Fruit fly (Drosophila melanogaster) whole organism, prepupa: ENCODE results near the gene CG14418.
A peak's percentile ranks its signal among the peaks of the same experiment; 100 is the strongest.

Experiments used
- CG10669 ChIP-seq: fragments of 200-800 bp; sonication (Bioruptor generic); optimal IDR thresholded peaks from 3 replicates; lab custom pipeline; 2018; ENCODE audit warnings: missing biosample characterization, mild to moderate bottlenecking, missing genetic modification characterization, moderate library complexity
- CG11294 ChIP-seq: fragments of 200-800 bp; sonication (Bioruptor generic); IDR thresholded peaks from 2 replicates; pipeline ENCODE4 v1.3.6; 2022; ENCODE audit warnings: missing biosample characterization, missing genetic modification characterization
- CG11762 ChIP-seq: fragments of 200-800 bp; sonication (Bioruptor generic); optimal IDR thresholded peaks from 3 replicates; lab custom pipeline; 2016; ENCODE audit warnings: missing biosample characterization, missing genetic modification characterization; ENCODE audit not compliant: insufficient read depth
- CG11902 ChIP-seq: fragments of 200-800 bp; sonication (Bioruptor generic); optimal IDR thresholded peaks from 3 replicates; lab custom pipeline; 2016; ENCODE audit warnings: missing biosample characterization, missing genetic modification characterization
- CG15336 ChIP-seq: fragments of 200-800 bp; sonication (Bioruptor generic); IDR thresholded peaks from 2 replicates; pipeline ENCODE4 v1.3.6; 2022; ENCODE audit warnings: missing biosample characterization, missing genetic modification characterization
- CG1621 ChIP-seq: fragments of 200-800 bp; sonication (Bioruptor generic); optimal IDR thresholded peaks from 3 replicates; lab custom pipeline; 2018; ENCODE audit warnings: missing biosample characterization, mild to moderate bottlenecking, missing genetic modification characterization
- CG3032 ChIP-seq: fragments of 200-800 bp; optimal IDR thresholded peaks from 2 replicates; lab custom pipeline; 2019; ENCODE audit warnings: missing biosample characterization, mild to moderate bottlenecking, missing genetic modification characterization, moderate library complexity
- CG31627 ChIP-seq: fragments of 200-800 bp; sonication (Bioruptor generic); optimal IDR thresholded peaks from 3 replicates; lab custom pipeline; 2016; ENCODE audit warnings: missing biosample characterization, missing genetic modification characterization
- CG32006 ChIP-seq: fragments of 200-800 bp; sonication (Bioruptor generic); optimal IDR thresholded peaks from 3 replicates; lab custom pipeline; 2017; ENCODE audit warnings: missing biosample characterization, mild to moderate bottlenecking, missing genetic modification characterization
- CG3919 ChIP-seq: fragments of 200-800 bp; sonication (Bioruptor generic); optimal IDR thresholded peaks from 3 replicates; lab custom pipeline; 2016; ENCODE audit warnings: missing biosample characterization, missing genetic modification characterization
- CG4318 ChIP-seq: fragments of 200-800 bp; sonication (Bioruptor generic); optimal IDR thresholded peaks from 3 replicates; lab custom pipeline; 2017; ENCODE audit warnings: missing biosample characterization, mild to moderate bottlenecking, missing genetic modification characterization
- CG6163 ChIP-seq: fragments of 200-800 bp; sonication (Bioruptor generic); IDR thresholded peaks from 3 replicates; pipeline ENCODE4 v1.3.6; 2022; ENCODE audit warnings: missing biosample characterization, missing genetic modification characterization
- CG6792 ChIP-seq: fragments of 200-800 bp; sonication (Bioruptor generic); optimal IDR thresholded peaks from 3 replicates; lab custom pipeline; 2016; ENCODE audit warnings: missing biosample characterization, missing genetic modification characterization
- CG6808 ChIP-seq: fragments of 200-800 bp; sonication (Bioruptor generic); optimal IDR thresholded peaks from 3 replicates; lab custom pipeline; 2017; ENCODE audit warnings: missing biosample characterization, missing genetic modification characterization, mild to moderate bottlenecking, moderate library complexity, missing genetic modification reagents
- CG8119 ChIP-seq: fragments of 200-800 bp; sonication (Bioruptor generic); IDR thresholded peaks from 3 replicates; pipeline ENCODE4 v1.3.6; 2022; ENCODE audit warnings: missing biosample characterization, missing genetic modification characterization
- CG8632 ChIP-seq: fragments of 200-800 bp; sonication (Bioruptor generic); optimal IDR thresholded peaks from 3 replicates; lab custom pipeline; 2016; ENCODE audit warnings: missing biosample characterization, missing genetic modification characterization
- CG9139 ChIP-seq: fragments of 200-800 bp; sonication (Bioruptor generic); optimal IDR thresholded peaks from 3 replicates; lab custom pipeline; 2017; ENCODE audit warnings: missing biosample characterization, mild to moderate bottlenecking, missing genetic modification characterization
- Eip78C ChIP-seq: fragments of 200-800 bp; sonication (Bioruptor generic); peaks from one replicate; lab custom pipeline; 2016; ENCODE audit warnings: missing biosample characterization, missing genetic modification characterization
- Eip93F ChIP-seq: fragments of 200-800 bp; sonication (Bioruptor generic); optimal IDR thresholded peaks from 2 replicates; lab custom pipeline; 2016; ENCODE audit warnings: missing biosample characterization, mild to moderate bottlenecking, missing genetic modification characterization
- Ets21C ChIP-seq: fragments of 200-800 bp; sonication (Bioruptor generic); optimal IDR thresholded peaks from 3 replicates; lab custom pipeline; 2016; ENCODE audit warnings: missing biosample characterization, missing genetic modification characterization
- Ets96B ChIP-seq: fragments of 200-800 bp; optimal IDR thresholded peaks from 2 replicates; lab custom pipeline; 2019; ENCODE audit warnings: missing biosample characterization, mild to moderate bottlenecking, missing genetic modification characterization, moderate library complexity
- Gug ChIP-seq: fragments of 200-800 bp; sonication (Bioruptor generic); IDR thresholded peaks from 2 replicates; pipeline ENCODE4 v1.3.6; 2022; ENCODE audit warnings: missing biosample characterization, missing genetic modification characterization
- Hr4 ChIP-seq: fragments of 200-800 bp; sonication (Bioruptor generic); optimal IDR thresholded peaks from 3 replicates; lab custom pipeline; 2016; ENCODE audit warnings: missing biosample characterization, missing genetic modification characterization
- Met ChIP-seq: fragments of 200-800 bp; sonication (Bioruptor generic); optimal IDR thresholded peaks from 3 replicates; lab custom pipeline; 2016; ENCODE audit warnings: missing biosample characterization, missing genetic modification characterization
- OdsH ChIP-seq: fragments of 200-800 bp; sonication (Bioruptor generic); optimal IDR thresholded peaks from 3 replicates; lab custom pipeline; 2016; ENCODE audit warnings: missing biosample characterization, missing genetic modification characterization
- Smox ChIP-seq: fragments of 200-800 bp; sonication (Bioruptor generic); optimal IDR thresholded peaks from 3 replicates; lab custom pipeline; 2016; ENCODE audit warnings: missing biosample characterization, missing genetic modification characterization
- Sox102F ChIP-seq: fragments of 200-800 bp; sonication (Bioruptor generic); optimal IDR thresholded peaks from 2 replicates; lab custom pipeline; 2016; ENCODE audit warnings: missing biosample characterization, mild to moderate bottlenecking, missing genetic modification characterization
- Sox14 ChIP-seq: fragments of 200-800 bp; sonication (Bioruptor generic); optimal IDR thresholded peaks from 3 replicates; lab custom pipeline; 2016; ENCODE audit warnings: missing biosample characterization, missing genetic modification characterization
- Sox15 ChIP-seq: fragments of 200-800 bp; sonication (Bioruptor generic); optimal IDR thresholded peaks from 3 replicates; lab custom pipeline; 2016; ENCODE audit warnings: missing biosample characterization, missing genetic modification characterization
- acj6 ChIP-seq: fragments of 200-800 bp; sonication (Bioruptor generic); optimal IDR thresholded peaks from 3 replicates; lab custom pipeline; 2016; ENCODE audit warnings: missing biosample characterization, missing genetic modification characterization
- cyc ChIP-seq: fragments of 200-800 bp; sonication (Bioruptor generic); optimal IDR thresholded peaks from 3 replicates; lab custom pipeline; 2016; ENCODE audit warnings: missing biosample characterization, missing genetic modification characterization
- dac ChIP-seq: fragments of 200-800 bp; sonication (Bioruptor generic); optimal IDR thresholded peaks from 2 replicates; lab custom pipeline; 2017; ENCODE audit warnings: missing biosample characterization, mild to moderate bottlenecking, missing genetic modification characterization
- dsx ChIP-seq: fragments of 200-800 bp; optimal IDR thresholded peaks from 3 replicates; lab custom pipeline; 2019; ENCODE audit warnings: missing biosample characterization, mild to moderate bottlenecking, missing genetic modification characterization, moderate library complexity; ENCODE audit not compliant: poor library complexity, severe bottlenecking
- eg ChIP-seq: fragments of 200-800 bp; sonication (Bioruptor generic); IDR thresholded peaks from 3 replicates; pipeline ENCODE4 v1.3.6; 2022; ENCODE audit warnings: missing biosample characterization, missing genetic modification characterization
- esn ChIP-seq: fragments of 200-800 bp; sonication (Bioruptor generic); optimal IDR thresholded peaks from 2 replicates; lab custom pipeline; 2016; ENCODE audit warnings: missing biosample characterization, mild to moderate bottlenecking, missing genetic modification characterization, moderate library complexity
- fd59A ChIP-seq: fragments of 200-800 bp; sonication (Bioruptor generic); optimal IDR thresholded peaks from 2 replicates; lab custom pipeline; 2017; ENCODE audit warnings: missing biosample characterization, mild to moderate bottlenecking, missing genetic modification characterization, missing genetic modification reagents
- fd85E ChIP-seq: fragments of 200-800 bp; sonication (Bioruptor generic); optimal IDR thresholded peaks from 3 replicates; lab custom pipeline; 2016; ENCODE audit warnings: missing biosample characterization, missing genetic modification characterization
- lz ChIP-seq: fragments of 200-800 bp; sonication (Bioruptor generic); optimal IDR thresholded peaks from 3 replicates; lab custom pipeline; 2016; ENCODE audit warnings: missing biosample characterization, missing genetic modification characterization
- net ChIP-seq: fragments of 200-800 bp; sonication (Bioruptor generic); optimal IDR thresholded peaks from 3 replicates; lab custom pipeline; 2016; ENCODE audit warnings: missing biosample characterization, missing genetic modification characterization
- pdm3 ChIP-seq: fragments of 200-800 bp; sonication (Bioruptor generic); optimal IDR thresholded peaks from 3 replicates; lab custom pipeline; 2016; ENCODE audit warnings: missing biosample characterization, missing genetic modification characterization
- salr ChIP-seq, 2 experiments: fragments of 200-800 bp; sonication (Bioruptor generic); optimal IDR thresholded peaks; 3 replicates each; lab custom pipeline; 2016 to 2018; ENCODE audit warnings: missing biosample characterization in 2 of 2, missing genetic modification characterization in 2 of 2, mild to moderate bottlenecking in 1 of 2
- ss ChIP-seq, 2 experiments: fragments of 200-800 bp; sonication (Bioruptor generic); optimal IDR thresholded peaks; 2 replicates in 1 of 2; 3 replicates in 1 of 2; lab custom pipeline; 2017 to 2018; ENCODE audit warnings: mild to moderate bottlenecking in 2 of 2, missing biosample characterization in 2 of 2, missing genetic modification characterization in 2 of 2, moderate library complexity in 1 of 2
- svp ChIP-seq: fragments of 200-800 bp; sonication (Bioruptor generic); peaks from one replicate; lab custom pipeline; 2016; ENCODE audit warnings: missing biosample characterization, missing genetic modification characterization
- vri ChIP-seq: fragments of 200-800 bp; sonication (Bioruptor generic); optimal IDR thresholded peaks from 3 replicates; lab custom pipeline; 2016; ENCODE audit warnings: missing biosample characterization, mild to moderate bottlenecking, missing genetic modification characterization

CG14418 gene

dm6 chrX:2883561-2883960, at the start of gene CG14418:
Gene CG14418, minus strand, starts transcription at chrX:2883661.
- TF ChIP-seq Gug (GFP tag; lab: Robert Waterston, UW) (no peak), Sox14 (GFP tag; lab: Kevin White, UChicago) (no peak), CG3032 (tag; lab: Kevin White, UChicago) (no peak), net (GFP tag; lab: Kevin White, UChicago) (no peak), CG11762 (GFP tag; lab: Kevin White, UChicago) (no peak), CG3919 (GFP tag; lab: Kevin White, UChicago) (no peak), CG32006 (GFP tag; lab: Kevin White, UChicago) (no peak)

- no peak for TF ChIP-seq Sox15 (GFP tag; lab: Kevin White, UChicago)
- no peak for TF ChIP-seq Gug (GFP tag; lab: Robert Waterston, UW)
- no peak for TF ChIP-seq OdsH
- TF ChIP-seq CG4318 (GFP tag; lab: Kevin White, UChicago): no peak
- TF ChIP-seq CG15336: no peak
- TF ChIP-seq salr (GFP tag; optimal IDR thresholded peaks at IDR 0.05; lab: Kevin White, UChicago): no peak
- TF ChIP-seq vri (GFP tag; lab: Kevin White, UChicago): no peak
- TF ChIP-seq CG11902 (GFP tag; lab: Kevin White, UChicago): no peak
- no peak for TF ChIP-seq CG11294
- no peak for TF ChIP-seq CG6808
- no peak for TF ChIP-seq CG1621 (tag; lab: Kevin White, UChicago)
- no peak for TF ChIP-seq CG31627 (GFP tag; lab: Kevin White, UChicago)
- TF ChIP-seq pdm3 (GFP tag; lab: Kevin White, UChicago): no peak
- no peak for TF ChIP-seq CG8632
- TF ChIP-seq, all 60 proteins: peak for 0
These were observed 46.0 kb upstream of the CG14418 start, which contains the start of gene CG32793 for dm6 chrX:2929496-2929895. Gene CG32793, plus strand, starts transcription at chrX:2929796.

DNA sequence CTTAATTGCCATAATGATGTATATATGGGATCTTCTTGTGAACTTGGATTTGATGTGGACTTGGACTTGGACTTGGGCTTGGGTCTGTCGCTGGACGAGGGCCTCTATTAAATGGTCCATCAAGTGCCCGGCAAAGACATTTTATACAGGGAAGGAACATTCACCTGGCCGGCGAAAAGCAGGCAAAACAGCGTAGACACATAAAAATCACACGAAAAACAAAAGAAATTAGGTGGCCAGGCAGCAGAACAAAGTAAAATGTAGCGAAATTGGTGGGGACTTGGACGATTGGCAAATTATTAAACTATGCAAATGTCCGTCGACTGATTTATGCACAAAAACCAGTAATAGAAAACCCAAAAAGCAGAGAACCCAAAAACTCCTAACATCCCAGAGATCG, 43.7 kb upstream of the CG14418 start, which contains the start of gene CG14424:
Gene CG14424 (minus strand): TSS at position 101 of the 400 bp plus-strand sequence.
- TF ChIP-seq ss (GFP tag; optimal IDR thresholded peaks at IDR 0.05; lab: Kevin White, UChicago): no peak
- TF ChIP-seq fd85E (GFP tag; lab: Kevin White, UChicago): no peak
- TF ChIP-seq CG31627 (GFP tag; lab: Kevin White, UChicago): no peak
- no peak for TF ChIP-seq Eip78C (GFP tag; lab: Kevin White, UChicago)
- TF ChIP-seq CG6792 (GFP tag; lab: Kevin White, UChicago): no peak
- no peak for TF ChIP-seq CG3032 (tag; lab: Kevin White, UChicago)
- TF ChIP-seq Met (GFP tag; lab: Kevin White, UChicago): no peak
- TF ChIP-seq CG8119 (GFP tag; lab: Robert Waterston, UW): no peak
- no peak for TF ChIP-seq CG6808
- no peak for TF ChIP-seq cyc
- TF ChIP-seq esn: no peak
- TF ChIP-seq dsx: no peak
- no peak for TF ChIP-seq salr (GFP tag; optimal IDR thresholded peaks at IDR 0.05; lab: Kevin White, UChicago)
- TF ChIP-seq Smox (GFP tag; lab: Kevin White, UChicago): no peak
- no peak for TF ChIP-seq acj6 (GFP tag; lab: Kevin White, UChicago)
- no peak for TF ChIP-seq CG4318 (GFP tag; lab: Kevin White, UChicago)
- no peak for TF ChIP-seq svp (GFP tag; lab: Kevin White, UChicago)

DNA sequence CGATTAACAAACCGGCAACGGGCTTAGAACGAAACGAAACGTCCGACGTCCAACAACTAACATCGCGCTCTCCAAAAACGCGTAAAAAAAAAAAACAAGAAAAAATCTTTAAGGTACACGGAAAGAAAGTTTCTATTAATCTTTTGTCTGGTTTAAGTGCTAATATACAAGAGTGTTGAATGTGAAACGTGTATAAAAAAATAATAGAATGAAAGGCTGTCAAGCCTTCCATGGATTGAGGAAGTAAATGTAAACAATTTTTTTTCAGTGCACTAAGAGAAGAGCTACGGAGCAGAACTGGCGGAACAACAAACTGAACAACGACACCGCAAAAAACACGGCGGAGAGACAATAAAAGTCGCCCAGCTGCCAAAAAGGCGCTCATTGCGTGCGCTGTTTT, 36.3 kb upstream of the CG14418 start, which contains the start of gene CG3588:
Gene CG3588 (plus strand): TSS at position 29 of the 400 bp plus-strand sequence.
- TF ChIP-seq CG11762 (GFP tag; lab: Kevin White, UChicago): no peak
- TF ChIP-seq ss (GFP tag; optimal IDR thresholded peaks at IDR 0.05; lab: Kevin White, UChicago): no peak
- TF ChIP-seq CG6163: no peak
- peak; percentile 53 for TF ChIP-seq svp (GFP tag; lab: Kevin White, UChicago)
- TF ChIP-seq pdm3 (GFP tag; lab: Kevin White, UChicago): no peak
- no peak for TF ChIP-seq CG3919 (GFP tag; lab: Kevin White, UChicago)
- TF ChIP-seq Hr4 (GFP tag; lab: Kevin White, UChicago): no peak
- no peak for TF ChIP-seq Eip93F (GFP tag; lab: Kevin White, UChicago)
- no peak for TF ChIP-seq Ets96B (tag; lab: Kevin White, UChicago)
- no peak for TF ChIP-seq dsx
- TF ChIP-seq fd59A (GFP tag; lab: Kevin White, UChicago): no peak
- TF ChIP-seq esn: no peak
- TF ChIP-seq Ets21C: peak; percentile 22
- peak; percentile 3 for TF ChIP-seq Met (GFP tag; lab: Kevin White, UChicago)
- no peak for TF ChIP-seq CG9139 (GFP tag; lab: Kevin White, UChicago)
- no peak for TF ChIP-seq CG10669 (GFP tag; lab: Kevin White, UChicago)
- TF ChIP-seq Eip78C (GFP tag; lab: Kevin White, UChicago): peak; percentile 57
- no peak for TF ChIP-seq Sox15 (GFP tag; lab: Kevin White, UChicago)
- TF ChIP-seq cyc: peak; percentile 25
- TF ChIP-seq dac (GFP tag; lab: Kevin White, UChicago): no peak
- 0 out of 3 replicates have a peak, but pooled peaks have one; percentile 26 for TF ChIP-seq eg (GFP tag; lab: Robert Waterston, UW)
- TF ChIP-seq salr (GFP tag; optimal IDR thresholded peaks at IDR 0.05; lab: Kevin White, UChicago): no peak
- no peak for TF ChIP-seq Sox102F (GFP tag; lab: Kevin White, UChicago)
- peak; percentile 26 for TF ChIP-seq lz (GFP tag; lab: Kevin White, UChicago)
- no peak for TF ChIP-seq CG11294
